Worm (Caenorhabditis elegans) whole organism, L3 larva: Measurements from ENCODE around the gene ckb-3.

Source experiments
- aly-2 ChIP-seq: fragments of 150-350 bp; optimal IDR thresholded peaks from 2 replicates; lab custom pipeline; 2014; ENCODE audit warnings: missing biosample characterization, missing genetic modification characterization
- ama-1 ChIP-seq: fragments of 150-350 bp; optimal IDR thresholded peaks from 2 replicates; lab custom pipeline; 2018
- elt-2 ChIP-seq: sonication (generic microtip); optimal IDR thresholded peaks from 2 replicates; lab custom pipeline; 2016; ENCODE audit warnings: missing genetic modification reagents, mild to moderate bottlenecking, missing genetic modification characterization, missing compliant biosample characterization
- nhr-77 ChIP-seq: fragments of 150-350 bp; optimal IDR thresholded peaks from 2 replicates; lab custom pipeline; 2014; ENCODE audit warnings: missing biosample characterization, missing genetic modification characterization
- pqm-1 ChIP-seq: fragments of 150-350 bp; optimal IDR thresholded peaks from 2 replicates; lab custom pipeline; 2017; ENCODE audit warnings: missing biosample characterization, missing genetic modification characterization, inconsistent platforms
- unc-39 ChIP-seq: sonication (generic microtip); optimal IDR thresholded peaks from 4 replicates; lab custom pipeline; 2017; ENCODE audit warnings: missing biosample characterization, missing genetic modification characterization

DNA sequence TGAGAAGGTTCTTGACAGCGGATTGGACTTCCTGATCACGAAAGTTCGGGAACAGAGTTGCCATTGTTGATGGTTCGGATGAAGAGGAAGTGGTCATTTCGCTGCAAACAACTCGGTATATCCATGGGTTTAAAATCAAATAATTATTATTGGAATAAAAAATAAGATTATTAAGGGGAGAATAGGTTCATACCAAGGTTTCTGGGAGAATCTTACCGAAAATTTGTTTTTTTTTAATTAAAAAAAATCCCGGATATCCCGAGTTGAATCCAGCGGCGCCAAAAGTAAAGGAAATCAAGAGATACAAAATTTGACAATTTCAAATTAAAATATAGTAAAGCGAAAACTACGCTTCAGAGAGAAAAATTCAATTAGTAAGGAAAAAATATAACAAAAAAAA, 47.3 kb downstream of the ckb-3 start, which contains the start of the genes R07E5.19 and pdcd-2:
- TF ChIP-seq aly-2 (no peak), ama-1 (lab: Kevin White, UChicago) (no peak), pqm-1 (tag; lab: Kevin White, UChicago) (no peak), nhr-77 (tag; lab: Kevin White, UChicago) (no peak), elt-2 (tag; lab: Kevin White, UChicago) (no peak), unc-39 (tag; lab: Kevin White, UChicago) (no peak)
